Fruit fly (Drosophila melanogaster) Kc167 (cell line): ENCODE measurements around the gene CtsL4.

Source experiments
- Myc ChIP-seq: fragments of >200 bp; optimal IDR thresholded peaks from 2 replicates; lab custom pipeline; 2017; ENCODE audit warnings: missing external identifiers
- Sin3A ChIP-seq: fragments of >200 bp; optimal IDR thresholded peaks from 2 replicates; lab custom pipeline; 2018; ENCODE audit warnings: missing external identifiers
- h ChIP-seq: fragments of >200 bp; optimal IDR thresholded peaks from 3 replicates; lab custom pipeline; 2018; ENCODE audit warnings: missing external identifiers
- insv ChIP-seq: fragments of >200 bp; optimal IDR thresholded peaks from 3 replicates; lab custom pipeline; 2018; ENCODE audit warnings: missing external identifiers
- psq ChIP-seq: fragments of >200 bp; optimal IDR thresholded peaks from 2 replicates; lab custom pipeline; 2017; ENCODE audit warnings: missing external identifiers
- ttk ChIP-seq: sonication (Bioruptor generic); optimal IDR thresholded peaks from 2 replicates; lab custom pipeline; 2017; ENCODE audit warnings: missing external identifiers

CtsL4 gene

dm6 chr2L:10327790-10328189 lies 28.6 kb downstream of the CtsL4 start, which contains the start of gene RnrL:
RnrL (minus strand) TSS chr2L:10327943.
- no peak for TF ChIP-seq Sin3A (lab: Kevin White, UChicago)
- TF ChIP-seq insv (lab: Kevin White, UChicago): no peak
- no peak for TF ChIP-seq ttk (lab: Kevin White, UChicago)
- TF ChIP-seq Myc (lab: Kevin White, UChicago): no peak
- no peak for TF ChIP-seq h (lab: Kevin White, UChicago)
- no peak for TF ChIP-seq psq (lab: Kevin White, UChicago)

dm6 chr2L:10322773-10323487 lies 33.5 kb downstream of the CtsL4 start, which contains the start of gene CG5381:
CG5381 (minus strand) TSS chr2L:10323102.
- TF ChIP-seq insv (lab: Kevin White, UChicago) (no peak), ttk (lab: Kevin White, UChicago) (no peak), Myc (lab: Kevin White, UChicago) (no peak), h (lab: Kevin White, UChicago) (no peak), Sin3A (lab: Kevin White, UChicago) (no peak)

- TF ChIP-seq insv (lab: Kevin White, UChicago): no peak
- no peak for TF ChIP-seq Sin3A (lab: Kevin White, UChicago)
- no peak for TF ChIP-seq psq (lab: Kevin White, UChicago)
- TF ChIP-seq h (lab: Kevin White, UChicago): no peak
- TF ChIP-seq Myc (lab: Kevin White, UChicago): no peak
- TF ChIP-seq ttk (lab: Kevin White, UChicago): no peak
These were observed 34.2 kb downstream of the CtsL4 start, which contains the start of gene CG4995 for dm6 chr2L:10322176-10322575. CG4995 (plus strand) TSS chr2L:10322476.

- TF ChIP-seq h (lab: Kevin White, UChicago) (no peak), insv (lab: Kevin White, UChicago) (no peak), ttk (lab: Kevin White, UChicago) (no peak), Myc (lab: Kevin White, UChicago) (no peak), Sin3A (lab: Kevin White, UChicago) (no peak), psq (lab: Kevin White, UChicago) (no peak)
These were observed 34.8 kb downstream of the CtsL4 start for dm6 chr2L:10321612-10322011.

dm6 chr2L:10321036-10321583 lies 35.3 kb downstream of the CtsL4 start:
- TF ChIP-seq insv (lab: Kevin White, UChicago) (no peak), psq (lab: Kevin White, UChicago) (no peak), Myc (lab: Kevin White, UChicago) (no peak), ttk (lab: Kevin White, UChicago) (no peak), h (lab: Kevin White, UChicago) (no peak), Sin3A (lab: Kevin White, UChicago) (no peak)

- TF ChIP-seq ttk (lab: Kevin White, UChicago) (no peak), h (lab: Kevin White, UChicago) (no peak), Sin3A (lab: Kevin White, UChicago) (no peak), psq (lab: Kevin White, UChicago) (no peak), insv (lab: Kevin White, UChicago) (no peak), Myc (lab: Kevin White, UChicago) (no peak)
These were observed 36.1 kb downstream of the CtsL4 start for dm6 chr2L:10320174-10320775.

- TF ChIP-seq h (lab: Kevin White, UChicago) (no peak), Myc (lab: Kevin White, UChicago) (no peak), ttk (lab: Kevin White, UChicago) (no peak), psq (lab: Kevin White, UChicago) (no peak), Sin3A (lab: Kevin White, UChicago) (no peak), insv (lab: Kevin White, UChicago) (no peak)
These were observed 40.5 kb downstream of the CtsL4 start for dm6 chr2L:10315888-10316287.

- no peak for TF ChIP-seq psq (lab: Kevin White, UChicago)
- no peak for TF ChIP-seq Myc (lab: Kevin White, UChicago)
- no peak for TF ChIP-seq insv (lab: Kevin White, UChicago)
- TF ChIP-seq ttk (lab: Kevin White, UChicago): no peak
- TF ChIP-seq Sin3A (lab: Kevin White, UChicago): no peak
- no peak for TF ChIP-seq h (lab: Kevin White, UChicago)
These were observed 41.8 kb downstream of the CtsL4 start, which contains the start of the genes Usp14 and CG4972 for dm6 chr2L:10314327-10315210. Usp14 (minus strand) TSS chr2L:10314396. CG4972 (plus strand) TSS chr2L:10314792.

dm6 chr2L:10311822-10312221 lies 44.6 kb downstream of the CtsL4 start:
- TF ChIP-seq psq (lab: Kevin White, UChicago): no peak
- no peak for TF ChIP-seq Myc (lab: Kevin White, UChicago)
- TF ChIP-seq insv (lab: Kevin White, UChicago): no peak
- no peak for TF ChIP-seq h (lab: Kevin White, UChicago)
- no peak for TF ChIP-seq Sin3A (lab: Kevin White, UChicago)
